Worm (Caenorhabditis elegans): ENCODE data around the gene sra-39.

- TF ChIP-seq aly-2 (tag; optimal IDR thresholded peaks at IDR 0.05) (no peak), hlh-11 (tag; optimal IDR thresholded peaks at IDR 0.05) (no peak), F49E8.2 (tag; optimal IDR thresholded peaks at IDR 0.05; ENCODE audit: borderline replicate concordance) (no peak)
These were observed 38.6 kb upstream of the sra-39 start for ce11 chrX:13941865-13942264.

Measured in whole organism, L4 larva.